Worm (Caenorhabditis elegans) whole organism, L1 larva: ENCODE data around the gene str-85.

Experiments
- ceh-82 ChIP-seq, 3 experiments: fragments of 150-350 bp in 1 of 3; sonication (generic microtip) in 2 of 3; optimal IDR thresholded peaks; 2 replicates each; lab custom pipeline; 2014 to 2017; ENCODE audit warnings: missing biosample characterization in 3 of 3, missing genetic modification characterization in 3 of 3
- mep-1 ChIP-seq: fragments of 150-350 bp; optimal IDR thresholded peaks from 2 replicates; lab custom pipeline; 2014; ENCODE audit warnings: missing biosample characterization, missing genetic modification characterization
- snpc-4 ChIP-seq: fragments of 150-350 bp; optimal IDR thresholded peaks from 2 replicates; lab custom pipeline; 2014; ENCODE audit warnings: missing biosample characterization, missing genetic modification characterization
- zip-4 ChIP-seq: fragments of 200-800 bp; sonication (Bioruptor generic); optimal IDR thresholded peaks from 2 replicates; lab custom pipeline; 2018; ENCODE audit warnings: mild to moderate bottlenecking, missing genetic modification characterization, moderate library complexity, missing compliant biosample characterization

DNA sequence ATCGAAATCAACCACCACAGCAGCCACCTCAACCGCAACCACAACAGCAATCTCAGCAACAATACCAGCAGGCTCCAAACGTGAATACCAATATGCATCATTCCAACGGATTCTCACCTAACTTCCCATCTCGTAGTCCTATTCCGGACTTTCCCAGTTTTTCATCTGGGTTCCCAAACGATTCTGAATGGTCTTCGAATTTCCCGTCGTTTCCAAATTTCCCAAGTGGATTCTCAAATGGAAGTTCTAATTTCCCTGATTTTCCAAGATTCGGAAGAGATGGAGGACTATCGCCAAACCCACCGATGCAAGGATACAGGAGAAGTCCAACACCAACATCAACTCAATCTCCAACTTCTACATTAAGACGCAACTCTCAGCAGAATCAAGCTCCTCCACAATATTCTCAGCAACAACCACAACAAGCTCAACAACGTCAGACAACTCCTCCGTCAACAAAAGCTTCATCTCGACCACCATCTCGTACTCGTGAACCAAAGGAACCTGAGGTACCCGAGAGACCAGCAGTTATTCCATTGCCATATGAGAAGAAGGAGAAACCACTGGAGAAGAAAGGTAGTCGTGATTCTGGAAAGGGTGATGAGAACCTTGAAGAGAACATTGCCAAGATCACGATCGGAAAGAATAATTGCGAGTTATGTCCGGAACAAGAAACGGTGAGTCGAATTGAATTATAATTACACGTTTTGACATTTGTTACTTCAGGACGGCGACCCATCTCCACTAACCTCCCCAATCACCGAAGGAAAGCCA is 48.0 kb downstream of the str-85 start:
- TF ChIP-seq mep-1 (tag; lab: Kevin White, UChicago) (peak; percentile 24), zip-4 (GFP tag; lab: Kevin White, UChicago) (no peak), ceh-82 (tag; optimal IDR thresholded peaks at IDR 0.05; lab: Kevin White, UChicago) (no peak), snpc-4 (tag; lab: Kevin White, UChicago) (no peak)
